Worm (Caenorhabditis elegans): ENCODE data around the gene Y1B5A.1.

The Y1B5A.1 gene

DNA sequence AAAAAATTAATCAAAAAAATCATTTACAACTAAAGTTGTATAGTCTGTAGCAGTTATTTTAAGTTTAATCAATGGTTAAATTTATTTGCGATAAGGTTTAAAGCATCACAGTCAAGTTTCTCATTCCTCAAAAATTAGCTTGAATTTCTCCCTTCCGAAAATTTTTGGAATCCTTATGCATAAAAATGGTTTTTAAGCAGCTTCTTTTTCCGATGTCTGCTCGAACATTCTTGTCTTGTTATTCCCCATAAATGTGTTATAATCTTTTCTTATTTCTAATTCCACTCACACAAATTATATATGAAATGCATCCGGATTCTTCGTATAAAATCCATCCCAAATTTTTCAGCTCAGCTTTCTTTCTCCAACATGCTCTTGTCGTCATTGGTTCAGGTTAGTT is 16.3 kb downstream of the Y1B5A.1 start, which contains the start of gene C36B7.3:
Gene C36B7.3, plus strand, starts transcription at position 301 of the 400 bp plus-strand sequence.
- no peak for TF ChIP-seq unc-62 (GFP tag; optimal IDR thresholded peaks at IDR 0.05)

DNA sequence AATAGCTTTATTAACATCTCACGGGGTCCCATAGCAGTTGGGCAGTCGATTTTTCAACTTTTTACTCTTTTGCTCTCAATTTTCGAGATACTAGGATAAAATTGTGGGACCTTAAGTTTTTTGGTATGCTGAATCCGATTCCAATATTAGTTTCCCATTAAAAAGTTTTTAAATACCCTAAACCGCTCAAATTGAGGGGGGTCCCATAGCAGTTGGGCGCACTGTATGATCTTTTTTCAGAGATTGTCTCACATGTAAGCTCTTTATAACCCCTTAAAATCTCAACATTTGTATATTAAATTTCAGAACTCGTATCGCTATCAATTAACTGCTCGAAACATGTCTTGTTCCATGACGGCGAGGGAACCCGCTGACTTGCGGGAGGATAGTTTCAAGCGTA is 20.9 kb downstream of the Y1B5A.1 start, which contains the start of gene C36B7.2:
Gene C36B7.2, plus strand, starts transcription at position 301 of the 400 bp plus-strand sequence.
- TF ChIP-seq unc-62 (GFP tag; optimal IDR thresholded peaks at IDR 0.05): no peak

DNA sequence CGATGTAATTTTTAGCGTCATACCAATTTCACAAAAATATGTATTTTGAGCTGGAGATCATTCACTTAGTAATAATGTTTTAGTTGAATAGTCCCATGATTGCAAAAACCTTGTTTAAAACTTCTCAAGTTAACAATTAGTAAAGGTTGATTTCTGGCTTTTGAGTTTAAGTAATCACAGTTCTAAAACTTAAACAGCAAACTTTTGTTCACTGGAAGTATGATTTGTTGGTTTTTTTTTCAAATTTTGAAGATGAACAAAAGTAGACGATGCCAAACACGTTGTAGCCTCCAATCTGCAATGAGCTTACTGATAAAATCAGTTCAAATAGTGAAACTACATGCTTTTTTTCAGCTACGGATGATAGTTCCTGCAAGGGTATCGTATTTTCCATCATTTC is 27.4 kb downstream of the Y1B5A.1 start, which contains the start of gene C36B7.1:
Gene C36B7.1, plus strand, starts transcription at position 301 of the 400 bp plus-strand sequence.
- TF ChIP-seq unc-62 (GFP tag; optimal IDR thresholded peaks at IDR 0.05): no peak

DNA sequence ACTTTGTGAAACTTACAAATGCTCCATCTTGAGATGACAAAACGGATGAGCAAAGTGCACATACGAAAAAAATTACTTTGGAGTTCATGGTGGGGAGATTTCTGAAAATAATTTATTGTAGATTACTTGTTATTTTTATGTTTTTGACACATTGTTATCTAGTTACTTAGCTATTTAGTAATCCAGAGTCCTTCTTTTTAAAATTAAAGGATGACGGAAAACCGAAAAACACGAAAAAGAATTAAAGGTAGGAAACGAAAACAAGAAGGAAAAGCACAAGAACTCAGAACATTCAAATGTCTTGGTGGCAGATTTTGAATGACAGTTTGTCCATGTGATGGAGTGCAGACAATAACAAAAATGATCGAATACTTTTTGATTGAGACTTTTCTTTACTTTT is 31.7 kb downstream of the Y1B5A.1 start, which contains the start of gene hen-1:
Gene hen-1, minus strand, starts transcription at position 101 of the 400 bp plus-strand sequence.
- TF ChIP-seq unc-62 (GFP tag; optimal IDR thresholded peaks at IDR 0.05): no peak

DNA sequence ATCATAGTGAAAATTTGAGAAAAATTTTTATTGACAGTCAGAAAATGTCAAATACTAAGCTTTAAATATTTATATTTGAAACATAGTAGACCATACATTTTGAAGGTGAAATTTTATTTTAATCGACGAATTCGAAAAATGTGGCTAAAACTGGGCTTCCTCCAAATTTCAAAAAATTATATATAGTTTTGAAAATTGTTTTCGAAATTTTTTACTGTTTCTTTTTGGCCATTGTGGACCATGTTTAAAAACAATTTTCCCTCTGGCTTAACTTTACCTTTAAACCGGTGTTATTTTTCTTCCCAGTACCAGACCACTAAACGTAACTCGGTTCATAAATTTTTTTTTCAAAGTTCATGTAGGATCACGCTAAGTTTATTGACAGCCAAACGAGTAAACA is 37.5 kb downstream of the Y1B5A.1 start:
- TF ChIP-seq unc-62 (GFP tag; optimal IDR thresholded peaks at IDR 0.05): no peak

DNA sequence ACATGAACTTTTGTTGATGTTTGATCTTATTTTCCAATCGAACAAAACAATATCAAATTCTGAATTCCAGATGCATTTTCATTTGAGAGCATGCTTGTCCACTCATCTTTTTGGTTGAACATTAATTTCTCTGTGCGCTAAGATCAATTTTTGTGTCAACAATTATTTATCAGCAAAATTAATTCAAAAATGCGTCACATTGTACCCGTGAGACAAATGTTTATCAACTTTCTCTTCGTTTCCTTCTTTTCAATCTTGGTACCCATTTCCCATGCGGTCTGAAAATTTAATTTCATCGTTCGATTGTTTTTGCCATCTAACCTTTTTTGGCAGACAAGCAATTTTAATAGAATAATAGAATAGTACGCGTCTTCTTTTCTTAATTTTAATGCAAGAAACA is 38.9 kb downstream of the Y1B5A.1 start:
- TF ChIP-seq unc-62 (GFP tag; optimal IDR thresholded peaks at IDR 0.05): no peak

DNA sequence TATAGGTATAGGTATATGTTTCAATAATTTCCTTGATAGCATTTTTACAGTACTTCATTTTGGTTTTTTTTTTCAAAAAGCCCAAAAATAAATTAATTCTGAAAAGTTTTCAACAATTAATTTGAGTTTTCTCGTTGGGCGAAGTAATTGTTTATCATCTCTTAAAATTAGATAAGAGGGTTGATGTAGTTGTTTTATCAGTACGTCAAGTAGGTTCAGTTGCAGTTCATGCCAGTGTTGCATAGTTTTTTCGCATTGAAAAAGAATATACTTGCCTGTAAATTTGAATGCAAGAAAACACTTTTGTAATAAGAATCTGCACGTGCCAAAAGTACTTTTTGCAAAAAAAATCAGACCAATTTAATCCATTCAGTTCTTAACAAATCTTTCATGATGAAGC is 40.0 kb downstream of the Y1B5A.1 start:
- no peak for TF ChIP-seq unc-62 (GFP tag; optimal IDR thresholded peaks at IDR 0.05)

DNA sequence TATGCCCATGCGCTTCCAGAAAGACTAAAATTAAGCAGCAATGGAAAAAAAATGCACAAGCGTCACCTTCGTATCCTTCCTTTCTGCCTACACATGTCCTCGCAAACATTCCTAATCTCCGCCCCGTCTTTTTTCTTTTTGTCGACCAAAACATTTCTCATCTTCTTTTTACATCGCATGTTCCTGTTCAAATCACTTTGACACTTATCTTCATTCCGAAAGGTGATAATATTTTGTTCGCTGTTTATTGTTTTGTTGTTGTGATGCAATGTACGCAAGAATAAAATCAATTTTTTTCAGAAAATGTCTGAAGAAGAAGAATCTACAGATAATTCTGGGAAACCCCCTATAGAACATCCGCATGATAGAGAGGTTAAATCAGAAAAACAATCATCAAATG is 41.2 kb downstream of the Y1B5A.1 start, which contains the start of gene ist-1:
Gene ist-1, plus strand, starts transcription at position 301 of the 400 bp plus-strand sequence.
- no peak for TF ChIP-seq unc-62 (GFP tag; optimal IDR thresholded peaks at IDR 0.05)

DNA sequence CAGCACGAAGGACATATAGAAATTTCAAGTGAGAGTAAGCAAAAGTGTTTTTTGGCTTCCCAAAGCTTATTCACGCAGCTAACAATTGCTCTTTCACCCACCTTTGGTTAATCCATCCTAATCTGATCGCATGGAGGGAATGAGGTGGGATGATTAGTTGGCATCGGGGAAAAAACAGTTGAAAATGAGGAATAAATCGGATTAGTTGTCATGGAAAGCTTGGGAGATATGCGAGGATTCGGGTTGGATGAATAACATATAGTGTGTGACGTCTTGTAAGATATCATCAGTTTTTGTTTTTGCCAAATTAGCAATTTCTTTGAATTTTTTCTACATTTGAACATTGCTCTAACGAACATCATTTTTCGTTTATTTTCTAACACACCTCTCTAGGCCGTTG is 43.4 kb downstream of the Y1B5A.1 start:
- TF ChIP-seq unc-62 (GFP tag; optimal IDR thresholded peaks at IDR 0.05): no peak

DNA sequence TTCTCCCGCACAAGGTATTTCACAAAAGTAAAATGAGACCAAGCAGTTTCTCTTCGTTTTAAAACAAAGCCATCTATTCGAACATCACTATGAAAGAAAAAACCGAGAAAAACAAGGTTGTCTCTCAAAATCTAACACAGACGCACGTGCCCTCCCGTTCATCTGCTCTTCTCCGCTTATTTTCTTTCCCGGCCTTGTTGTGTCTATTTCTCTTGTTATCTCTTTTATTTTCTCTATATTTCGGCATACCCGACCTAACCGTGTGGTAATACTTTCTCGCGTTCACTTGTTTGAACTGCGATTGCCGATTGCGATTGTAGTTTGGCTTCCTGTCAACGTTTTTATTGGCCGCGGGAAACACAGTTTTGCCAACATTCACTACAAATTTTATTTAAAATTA is 44.3 kb downstream of the Y1B5A.1 start:
- no peak for TF ChIP-seq unc-62 (GFP tag; optimal IDR thresholded peaks at IDR 0.05)

DNA sequence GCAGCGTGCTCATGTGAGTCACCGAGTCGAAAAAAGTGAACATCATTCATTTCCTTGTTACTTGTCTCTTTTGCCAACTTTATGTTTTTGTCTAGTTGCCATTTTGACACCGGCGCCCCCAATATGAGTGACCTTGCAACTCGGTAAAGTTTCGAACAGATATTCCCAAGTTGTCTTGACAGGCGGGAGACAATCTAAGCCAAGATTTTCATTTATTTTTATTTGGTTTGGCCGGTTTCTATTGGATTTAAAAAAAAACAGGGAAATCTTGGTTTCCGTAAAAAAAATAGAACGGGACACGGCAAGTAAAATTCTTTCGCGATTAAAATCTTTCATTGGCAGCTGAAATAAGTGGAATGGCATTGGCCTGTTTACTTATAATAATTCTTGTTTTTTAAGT is 46.0 kb downstream of the Y1B5A.1 start:
- no peak for TF ChIP-seq unc-62 (GFP tag; optimal IDR thresholded peaks at IDR 0.05)
